Worm (Caenorhabditis elegans): ENCODE measurements around the gene F42C5.5.

The F42C5.5 gene

DNA sequence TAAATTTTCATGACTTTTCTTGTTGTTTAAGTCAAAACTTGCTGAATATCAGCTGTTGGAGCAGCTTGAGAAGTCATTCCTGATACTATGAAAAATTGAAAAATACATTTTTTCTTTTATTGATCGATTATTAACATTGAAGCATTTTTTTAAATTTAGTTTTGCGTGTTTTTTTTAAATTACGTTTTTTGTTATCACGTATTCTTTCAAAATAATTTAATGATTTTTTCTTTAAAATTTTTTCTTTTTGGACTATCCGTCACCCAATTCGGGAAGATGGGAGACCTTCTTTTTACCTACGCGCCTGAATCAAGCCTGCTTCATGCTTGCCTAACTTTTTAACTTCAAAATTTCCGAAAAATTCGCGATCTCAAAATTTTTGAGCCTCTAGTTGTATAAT, at the start of gene F42C5.5:
Gene F42C5.5, minus strand, starts transcription at position 101 of the 400 bp plus-strand sequence.
- TF ChIP-seq unc-62 (GFP tag; optimal IDR thresholded peaks at IDR 0.05): no peak

DNA sequence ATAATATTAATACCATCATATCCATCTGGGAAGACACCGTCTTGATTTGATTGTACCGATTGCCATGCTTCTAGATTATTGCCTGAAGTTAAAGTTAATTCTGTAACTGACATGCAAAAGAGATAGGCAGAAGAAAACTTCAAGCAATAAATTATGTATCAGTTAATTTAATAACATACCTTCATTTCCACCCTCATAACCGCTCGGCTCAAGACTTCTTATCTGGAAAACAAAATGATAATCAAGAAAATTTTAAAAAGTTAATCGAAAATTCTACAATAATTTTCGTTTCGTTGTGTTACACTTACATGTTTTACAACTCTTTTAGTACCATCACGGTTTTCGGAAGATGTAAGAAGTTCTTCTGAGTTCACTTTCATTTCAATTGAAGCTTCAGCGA, 48.1 kb upstream of the F42C5.5 start:
- TF ChIP-seq unc-62 (GFP tag; optimal IDR thresholded peaks at IDR 0.05): no peak

ce11 chrIV:7339095-7339494, 45.1 kb upstream of the F42C5.5 start:
- no peak for TF ChIP-seq unc-62 (GFP tag; optimal IDR thresholded peaks at IDR 0.05)

ce11 chrIV:7338042-7338441, 44.0 kb upstream of the F42C5.5 start:
- no peak for TF ChIP-seq unc-62 (GFP tag; optimal IDR thresholded peaks at IDR 0.05)

DNA sequence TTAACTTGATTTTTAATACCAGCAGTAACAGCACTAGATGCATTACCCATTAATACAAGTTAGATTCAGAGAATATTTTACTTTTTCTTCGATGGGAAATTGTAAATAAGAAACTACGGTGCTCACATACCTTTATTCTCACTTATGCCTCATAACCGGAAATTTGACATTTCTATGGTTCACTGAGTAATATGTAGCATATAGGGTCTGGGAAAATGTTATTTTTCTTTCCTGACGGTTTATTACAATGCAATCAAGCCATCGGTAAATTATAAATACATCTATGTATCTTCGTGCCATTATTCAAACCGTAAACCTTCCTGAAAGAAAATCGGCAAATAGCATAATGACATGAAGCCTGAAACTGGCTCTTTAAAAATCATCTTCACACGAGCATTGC, 38.7 kb upstream of the F42C5.5 start, which contains the start of gene ocr-4:
Gene ocr-4, minus strand, starts transcription at position 101 of the 400 bp plus-strand sequence.
- no peak for TF ChIP-seq unc-62 (GFP tag; optimal IDR thresholded peaks at IDR 0.05)

DNA sequence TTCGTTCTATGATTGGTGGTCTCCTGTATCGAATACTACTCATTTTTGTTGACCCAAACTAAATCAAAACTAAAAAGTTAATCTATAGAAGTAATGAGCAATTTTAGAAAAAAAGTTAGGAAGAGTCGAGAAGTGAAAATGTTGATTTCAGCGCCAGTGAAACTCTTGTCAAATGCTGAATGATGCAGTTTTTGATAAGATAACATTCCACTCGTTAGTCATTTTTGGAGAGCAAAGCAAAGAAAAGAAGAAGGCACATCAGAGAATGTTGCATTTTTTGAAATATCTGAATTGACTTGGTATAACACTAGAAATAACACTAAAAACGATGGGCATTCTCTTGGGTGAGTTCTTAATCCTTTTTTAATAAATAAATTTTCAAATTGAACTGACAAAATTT, 34.9 kb upstream of the F42C5.5 start, which contains the start of gene sqst-2:
Gene sqst-2, minus strand, starts transcription at position 58 of the 400 bp plus-strand sequence.
- no peak for TF ChIP-seq unc-62 (GFP tag; optimal IDR thresholded peaks at IDR 0.05)

- no peak for TF ChIP-seq unc-62 (GFP tag; optimal IDR thresholded peaks at IDR 0.05)
Measured at ce11 chrIV:7326613-7327149, 32.7 kb upstream of the F42C5.5 start, which contains the start of gene ifo-1. ifo-1 (minus strand) TSS chrIV:7326663.

- no peak for TF ChIP-seq unc-62 (GFP tag; optimal IDR thresholded peaks at IDR 0.05)
Measured at ce11 chrIV:7325698-7326097, 31.7 kb upstream of the F42C5.5 start.

- no peak for TF ChIP-seq unc-62 (GFP tag; optimal IDR thresholded peaks at IDR 0.05)
Measured at ce11 chrIV:7324913-7325312, 30.9 kb upstream of the F42C5.5 start.

DNA sequence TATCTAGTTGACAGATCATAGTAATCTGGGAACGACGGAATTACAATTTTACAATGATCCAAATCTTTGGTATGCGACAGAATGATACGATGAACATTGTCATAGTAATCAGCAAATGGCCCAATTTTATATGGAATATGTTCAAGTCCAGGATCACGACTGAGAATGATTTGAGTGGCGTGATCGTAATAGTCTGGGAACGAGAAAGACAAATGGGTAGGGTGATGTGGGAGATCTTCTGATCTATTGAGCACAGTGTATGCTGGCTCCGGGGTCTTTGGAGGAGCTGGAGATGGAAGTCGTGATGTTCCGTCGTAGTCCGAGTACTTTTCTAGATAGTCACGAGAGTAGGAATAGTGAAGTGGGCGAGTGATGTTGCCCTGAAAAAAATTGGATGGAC, 29.9 kb upstream of the F42C5.5 start:
- no peak for TF ChIP-seq unc-62 (GFP tag; optimal IDR thresholded peaks at IDR 0.05)

ce11 chrIV:7320688-7321087, 26.7 kb upstream of the F42C5.5 start:
- TF ChIP-seq unc-62 (GFP tag; optimal IDR thresholded peaks at IDR 0.05): no peak

ce11 chrIV:7319931-7320435, 26.0 kb upstream of the F42C5.5 start:
- no peak for TF ChIP-seq unc-62 (GFP tag; optimal IDR thresholded peaks at IDR 0.05)

DNA sequence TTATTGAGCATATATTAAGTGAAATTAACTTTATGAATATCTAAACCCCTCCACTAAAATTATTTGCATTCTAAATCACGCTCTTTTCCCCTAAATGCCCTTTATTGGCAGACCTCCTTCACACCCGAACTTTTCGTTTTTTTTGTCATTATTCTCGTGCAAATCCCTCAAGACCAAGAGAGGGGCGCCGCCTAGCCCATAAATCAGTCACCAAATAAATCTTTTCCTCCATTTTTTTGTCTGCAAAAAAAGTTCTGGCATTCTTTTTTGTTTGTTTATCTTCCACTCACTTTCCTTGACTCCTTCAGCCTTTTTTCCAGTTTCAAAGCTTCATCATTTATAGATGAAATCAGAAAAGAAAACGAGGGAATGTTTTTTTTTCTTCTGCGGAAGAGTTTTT, 24.9 kb upstream of the F42C5.5 start:
- TF ChIP-seq unc-62 (GFP tag; optimal IDR thresholded peaks at IDR 0.05): no peak

ce11 chrIV:7317829-7318529, 24.0 kb upstream of the F42C5.5 start:
- no peak for TF ChIP-seq unc-62 (GFP tag; optimal IDR thresholded peaks at IDR 0.05)

- TF ChIP-seq unc-62 (GFP tag; optimal IDR thresholded peaks at IDR 0.05): no peak
Measured at ce11 chrIV:7316613-7317153, 22.7 kb upstream of the F42C5.5 start, which contains the start of gene F42C5.9. F42C5.9 (minus strand) TSS chrIV:7317103.

- TF ChIP-seq unc-62 (GFP tag; optimal IDR thresholded peaks at IDR 0.05): no peak
Measured at ce11 chrIV:7313962-7314361, 19.9 kb upstream of the F42C5.5 start.

ce11 chrIV:7313397-7313910, 19.4 kb upstream of the F42C5.5 start, which contains the start of gene rps-8:
rps-8 (minus strand) TSS chrIV:7313860.
- TF ChIP-seq unc-62 (GFP tag; optimal IDR thresholded peaks at IDR 0.05): no peak

Measured in whole organism, dauer.